Fruit fly (Drosophila melanogaster) whole organism, embryonic: ENCODE measurements around the gene CG43800.

ENCODE experiments used
- Atf-2 ChIP-seq: fragments of 200-800 bp; sonication (Bioruptor generic); optimal IDR thresholded peaks from 2 replicates; lab custom pipeline; 2016; ENCODE audit warnings: missing biosample characterization, missing genetic modification characterization
- B-H2 ChIP-seq: fragments of 200-800 bp; sonication (Bioruptor generic); optimal IDR thresholded peaks from 2 replicates; lab custom pipeline; 2018; ENCODE audit warnings: missing biosample characterization, mild to moderate bottlenecking, missing genetic modification characterization
- Bgb ChIP-seq: fragments of 200-800 bp; sonication (Bioruptor generic); IDR thresholded peaks from 2 replicates; pipeline ENCODE4 v1.3.6; 2022; ENCODE audit warnings: missing biosample characterization, missing genetic modification characterization; ENCODE audit not compliant: partially characterized antibody
- CG10979 ChIP-seq: fragments of 200-800 bp; sonication (Bioruptor generic); optimal IDR thresholded peaks from 2 replicates; lab custom pipeline; 2018; ENCODE audit warnings: missing biosample characterization, mild to moderate bottlenecking, missing genetic modification characterization, moderate library complexity
- CG11085 ChIP-seq: fragments of 200-800 bp; sonication (Bioruptor generic); IDR thresholded peaks from 2 replicates; pipeline ENCODE4 v1.3.6; 2022; ENCODE audit warnings: missing biosample characterization, missing genetic modification characterization
- CG11247 ChIP-seq: fragments of 200-800 bp; sonication (Bioruptor generic); IDR thresholded peaks from 2 replicates; pipeline ENCODE4 v1.3.6; 2022; ENCODE audit warnings: missing biosample characterization, missing genetic modification characterization
- CG12071 ChIP-seq: fragments of 200-800 bp; sonication (Bioruptor generic); optimal IDR thresholded peaks from 3 replicates; lab custom pipeline; 2018; ENCODE audit warnings: missing biosample characterization, mild to moderate bottlenecking, missing genetic modification characterization
- CG12155 ChIP-seq: fragments of 200-800 bp; sonication (Bioruptor generic); optimal IDR thresholded peaks from 3 replicates; lab custom pipeline; 2016; ENCODE audit warnings: missing biosample characterization, missing genetic modification characterization
- CG12219 ChIP-seq: fragments of 200-800 bp; sonication (Bioruptor generic); optimal IDR thresholded peaks from 3 replicates; lab custom pipeline; 2018; ENCODE audit warnings: missing biosample characterization, mild to moderate bottlenecking, missing genetic modification characterization
- CG12236 ChIP-seq: fragments of 200-800 bp; sonication (Bioruptor generic); optimal IDR thresholded peaks from 2 replicates; lab custom pipeline; 2016; ENCODE audit warnings: missing biosample characterization, missing genetic modification characterization
- CG1233 ChIP-seq: fragments of 200-800 bp; sonication (Bioruptor generic); optimal IDR thresholded peaks from 4 replicates; lab custom pipeline; 2018; ENCODE audit warnings: missing biosample characterization, mild to moderate bottlenecking, missing genetic modification characterization
- CG13123 ChIP-seq: fragments of 200-800 bp; sonication (Bioruptor generic); optimal IDR thresholded peaks from 2 replicates; lab custom pipeline; 2016; ENCODE audit warnings: missing biosample characterization, missing genetic modification characterization
- CG14710 ChIP-seq: fragments of 200-800 bp; sonication (Bioruptor generic); optimal IDR thresholded peaks from 3 replicates; lab custom pipeline; 2019; ENCODE audit warnings: missing biosample characterization, mild to moderate bottlenecking, missing genetic modification characterization, moderate library complexity
- CG15696 ChIP-seq: fragments of 200-800 bp; sonication (Bioruptor generic); optimal IDR thresholded peaks from 2 replicates; lab custom pipeline; 2019; ENCODE audit warnings: missing biosample characterization, mild to moderate bottlenecking, missing genetic modification characterization, moderate library complexity
- CG1832 ChIP-seq: fragments of 200-800 bp; sonication (Bioruptor generic); optimal IDR thresholded peaks from 2 replicates; lab custom pipeline; 2017; ENCODE audit warnings: missing biosample characterization, mild to moderate bottlenecking, missing genetic modification characterization, inconsistent platforms
- CG2202 ChIP-seq: fragments of 200-800 bp; sonication (Bioruptor generic); optimal IDR thresholded peaks from 2 replicates; lab custom pipeline; 2018; ENCODE audit warnings: missing biosample characterization, mild to moderate bottlenecking, missing genetic modification characterization
- CG32532 ChIP-seq: fragments of 200-800 bp; sonication (Bioruptor generic); IDR thresholded peaks from 2 replicates; pipeline ENCODE4 v1.3.6; 2022; ENCODE audit warnings: missing biosample characterization, missing genetic modification characterization
- CG4404 ChIP-seq: fragments of 200-800 bp; sonication (Bioruptor generic); IDR thresholded peaks from 2 replicates; pipeline ENCODE4 v1.3.6; 2022; ENCODE audit warnings: missing biosample characterization, missing genetic modification characterization
- CG4617 ChIP-seq: fragments of 200-800 bp; sonication (Bioruptor generic); optimal IDR thresholded peaks from 3 replicates; lab custom pipeline; 2016; ENCODE audit warnings: missing biosample characterization, missing genetic modification characterization, borderline replicate concordance
- CG7786 ChIP-seq: fragments of 200-800 bp; sonication (Bioruptor generic); optimal IDR thresholded peaks from 2 replicates; lab custom pipeline; 2016; ENCODE audit warnings: missing biosample characterization, missing genetic modification characterization
- CG7839 ChIP-seq: fragments of 200-800 bp; sonication (Bioruptor generic); optimal IDR thresholded peaks from 3 replicates; lab custom pipeline; 2018; ENCODE audit warnings: missing biosample characterization, mild to moderate bottlenecking, missing genetic modification characterization, moderate library complexity
- CG9727 ChIP-seq: fragments of 200-800 bp; sonication (Bioruptor generic); optimal IDR thresholded peaks from 3 replicates; lab custom pipeline; 2017; ENCODE audit warnings: missing biosample characterization, mild to moderate bottlenecking, missing genetic modification characterization
- CoRest ChIP-seq: fragments of 200-800 bp; sonication (Bioruptor generic); optimal IDR thresholded peaks from 3 replicates; lab custom pipeline; 2018; ENCODE audit warnings: missing biosample characterization, mild to moderate bottlenecking, missing genetic modification characterization, moderate library complexity
- Dad ChIP-seq: fragments of 200-800 bp; sonication (Bioruptor generic); optimal IDR thresholded peaks from 3 replicates; lab custom pipeline; 2016; ENCODE audit warnings: missing biosample characterization, missing genetic modification characterization
- Dek ChIP-seq: fragments of 200-800 bp; sonication (Bioruptor generic); optimal IDR thresholded peaks from 3 replicates; lab custom pipeline; 2019; ENCODE audit warnings: missing biosample characterization, mild to moderate bottlenecking, missing genetic modification characterization, moderate library complexity
- Lpt ChIP-seq: fragments of >200 bp; optimal IDR thresholded peaks from 2 replicates; lab custom pipeline; 2018; ENCODE audit warnings: missing biosample characterization, missing genetic modification characterization
- MTF-1 ChIP-seq: fragments of 200-800 bp; sonication (Bioruptor generic); optimal IDR thresholded peaks from 2 replicates; lab custom pipeline; 2018; ENCODE audit warnings: missing biosample characterization, mild to moderate bottlenecking, missing genetic modification characterization, borderline replicate concordance
- Meics ChIP-seq: fragments of 200-800 bp; sonication (Bioruptor generic); optimal IDR thresholded peaks from 2 replicates; lab custom pipeline; 2017; ENCODE audit warnings: missing biosample characterization, mild to moderate bottlenecking, missing genetic modification characterization
- Sin3A ChIP-seq: fragments of >200 bp; optimal IDR thresholded peaks from 2 replicates; lab custom pipeline; 2018
- abd-A ChIP-seq: fragments of 200-800 bp; sonication (Bioruptor generic); optimal IDR thresholded peaks from 3 replicates; lab custom pipeline; 2019; ENCODE audit warnings: missing biosample characterization, mild to moderate bottlenecking, missing genetic modification characterization, moderate library complexity
- bab2 ChIP-seq: fragments of 200-800 bp; sonication (Bioruptor generic); optimal IDR thresholded peaks from 2 replicates; lab custom pipeline; 2016; ENCODE audit warnings: missing biosample characterization, missing genetic modification characterization
- bbx ChIP-seq: fragments of 200-800 bp; sonication (Bioruptor generic); IDR thresholded peaks from 2 replicates; pipeline ENCODE4 v1.3.6; 2022; ENCODE audit warnings: missing biosample characterization, missing genetic modification characterization; ENCODE audit not compliant: partially characterized antibody
- cwo ChIP-seq: fragments of 200-800 bp; sonication (Bioruptor generic); optimal IDR thresholded peaks from 3 replicates; lab custom pipeline; 2017; ENCODE audit warnings: missing biosample characterization, missing genetic modification characterization, mild to moderate bottlenecking, moderate library complexity, missing genetic modification reagents
- dimm ChIP-seq: fragments of 200-800 bp; sonication (Bioruptor generic); IDR thresholded peaks from 2 replicates; pipeline ENCODE4 v1.3.6; 2022; ENCODE audit warnings: missing biosample characterization, missing genetic modification characterization
- dm ChIP-seq: fragments of 200-800 bp; sonication (Bioruptor generic); optimal IDR thresholded peaks from 3 replicates; lab custom pipeline; 2016; ENCODE audit warnings: missing biosample characterization, missing genetic modification characterization
- dmrt99B ChIP-seq: fragments of 200-800 bp; sonication (Bioruptor generic); optimal IDR thresholded peaks from 2 replicates; lab custom pipeline; 2018; ENCODE audit warnings: missing biosample characterization, mild to moderate bottlenecking, missing genetic modification characterization, moderate library complexity
- en ChIP-seq: fragments of 200-800 bp; sonication (Bioruptor generic); optimal IDR thresholded peaks from 2 replicates; lab custom pipeline; 2016; ENCODE audit warnings: missing biosample characterization, missing genetic modification characterization
- esg ChIP-seq: fragments of 200-800 bp; sonication (Bioruptor generic); conservative IDR thresholded peaks from 2 replicates; pipeline ENCODE4 v1.3.6; 2022; ENCODE audit warnings: missing biosample characterization, missing genetic modification characterization
- fd3F ChIP-seq: fragments of 200-800 bp; sonication (Bioruptor generic); optimal IDR thresholded peaks from 2 replicates; lab custom pipeline; 2018; ENCODE audit warnings: missing biosample characterization, mild to moderate bottlenecking, missing genetic modification characterization, moderate library complexity
- ftz-f1 ChIP-seq: fragments of 200-800 bp; sonication (Bioruptor generic); optimal IDR thresholded peaks from 2 replicates; lab custom pipeline; 2016; ENCODE audit warnings: missing biosample characterization, missing genetic modification characterization
- lmd ChIP-seq: fragments of 200-800 bp; sonication (Bioruptor generic); IDR thresholded peaks from 2 replicates; pipeline ENCODE4 v1.3.6; 2022; ENCODE audit warnings: missing biosample characterization, missing genetic modification characterization
- oc ChIP-seq: fragments of 200-800 bp; sonication (Bioruptor generic); optimal IDR thresholded peaks from 2 replicates; lab custom pipeline; 2018; ENCODE audit warnings: missing biosample characterization, mild to moderate bottlenecking, missing genetic modification characterization, moderate library complexity
- pita ChIP-seq: fragments of 200-800 bp; sonication (Bioruptor generic); optimal IDR thresholded peaks from 2 replicates; lab custom pipeline; 2017; ENCODE audit warnings: missing biosample characterization, mild to moderate bottlenecking, missing genetic modification characterization
- sens ChIP-seq: fragments of 200-800 bp; sonication (Bioruptor generic); peaks from one replicate; lab custom pipeline; 2016; ENCODE audit warnings: missing biosample characterization, missing genetic modification characterization
- sim ChIP-seq: fragments of 200-800 bp; sonication (Bioruptor generic); IDR thresholded peaks from 2 replicates; pipeline ENCODE4 v1.3.6; 2022; ENCODE audit warnings: missing biosample characterization, missing genetic modification characterization
- sqz ChIP-seq: fragments of 200-800 bp; sonication (Bioruptor generic); optimal IDR thresholded peaks from 3 replicates; lab custom pipeline; 2018; ENCODE audit warnings: missing biosample characterization, mild to moderate bottlenecking, missing genetic modification characterization
- tll ChIP-seq, 2 experiments: fragments of 200-800 bp in 1 of 2; fragments of >200 bp in 1 of 2; sonication (Bioruptor generic) in 1 of 2; optimal IDR thresholded peaks; 2 replicates each; lab custom pipeline; 2017 to 2019; ENCODE audit warnings: missing biosample characterization in 2 of 2, missing genetic modification characterization in 2 of 2, mild to moderate bottlenecking in 1 of 2, moderate library complexity in 1 of 2
- trem ChIP-seq: fragments of 200-800 bp; optimal IDR thresholded peaks from 3 replicates; lab custom pipeline; 2019; ENCODE audit warnings: missing biosample characterization, mild to moderate bottlenecking, missing genetic modification characterization, moderate library complexity
- z ChIP-seq: fragments of 200-800 bp; sonication (Bioruptor generic); IDR thresholded peaks from 3 replicates; pipeline ENCODE4 v1.3.6; 2022; ENCODE audit warnings: missing biosample characterization, missing genetic modification characterization

Gene CG43800

dm6 chr2L:7194351-7195037 is 38.1 kb downstream of the CG43800 start, which contains the start of gene CG4497 (continued):
- TF ChIP-seq CG4404 (GFP tag; lab: Robert Waterston, UW) (peak; percentile 98), CoRest (tag; lab: Kevin White, UChicago) (peak; percentile 95), dmrt99B (peak; percentile 82), pita (GFP tag; lab: Kevin White, UChicago) (no peak), Dek (peak; percentile 79), CG7839 (tag; lab: Kevin White, UChicago) (peak; percentile 87), B-H2 (GFP tag; lab: Kevin White, UChicago) (peak; percentile 86), cwo (GFP tag; lab: Kevin White, UChicago) (peak; percentile 57), ftz-f1 (peak; percentile 62), CG7786 (GFP tag; lab: Kevin White, UChicago) (peak; percentile 97), trem (peak; percentile 72), Meics (GFP tag; lab: Kevin White, UChicago) (peak; percentile 87), CG10979 (peak; percentile 91), CG15696 (tag; lab: Kevin White, UChicago) (peak; percentile 94), CG9727 (GFP tag; lab: Kevin White, UChicago) (peak; percentile 90), CG14710 (peak; percentile 91), Atf-2 (GFP tag; lab: Kevin White, UChicago) (peak; percentile 94), sens (GFP tag; lab: Kevin White, UChicago) (peak; percentile 99), CG12219 (peak; percentile 48), lmd (GFP tag; lab: Robert Waterston, UW) (peak; percentile 98), CG13123 (GFP tag; lab: Kevin White, UChicago) (peak; percentile 79), Bgb (GFP tag; lab: Robert Waterston, UW) (peak; percentile 84), CG11247 (GFP tag; lab: Robert Waterston, UW) (peak; percentile 91), CG12236 (GFP tag; lab: Kevin White, UChicago) (peak; percentile 80), tll (GFP tag; optimal IDR thresholded peaks at IDR 0.05; lab: Kevin White, UChicago) (peak in 1 of 2 experiments; percentile 8), dm (peak; percentile 92), sim (GFP tag; lab: Robert Waterston, UW) (no peak; the same call in 1 of the 2 replicates), Dad (peak; percentile 95), fd3F (GFP tag; lab: Kevin White, UChicago) (peak; percentile 88), Sin3A (lab: Kevin White, UChicago) (peak; percentile 85), MTF-1 (GFP tag; lab: Kevin White, UChicago) (peak; percentile 1), CG1233 (peak; percentile 75), Lpt (no peak), sqz (peak; percentile 63), CG32532 (GFP tag; lab: Robert Waterston, UW) (peak; percentile 91), bab2 (peak; percentile 95), CG2202 (tag; lab: Kevin White, UChicago) (peak; percentile 64), dimm (GFP tag; lab: Robert Waterston, UW) (peak; percentile 81), CG12071 (GFP tag; lab: Kevin White, UChicago) (peak; percentile 29), CG11085 (GFP tag; lab: Robert Waterston, UW) (peak; percentile 66), en (GFP tag; lab: Kevin White, UChicago) (peak; percentile 86), CG4617 (peak; percentile 92), z (GFP tag; lab: Robert Waterston, UW) (no peak), abd-A (tag; lab: Kevin White, UChicago) (peak; percentile 24), esg (GFP tag; lab: Robert Waterston, UW) (peak; percentile 95), bbx (GFP tag; lab: Robert Waterston, UW) (0 out of 2 replicates have a peak, but pooled peaks have one; percentile 44), oc (peak; percentile 20), CG12155 (GFP tag; lab: Kevin White, UChicago) (peak; percentile 100), CG1832 (GFP tag; lab: Kevin White, UChicago) (no peak)
